Worm (Caenorhabditis elegans) whole organism, L3 larva: ENCODE data around the gene srbc-55.

Source experiments
- ceh-16 ChIP-seq: sonication (generic microtip); optimal IDR thresholded peaks from 2 replicates; lab custom pipeline; 2017; ENCODE audit warnings: missing biosample characterization, missing genetic modification characterization
- zag-1 ChIP-seq: fragments of 150-350 bp; optimal IDR thresholded peaks from 2 replicates; lab custom pipeline; 2014; ENCODE audit warnings: missing biosample characterization, missing genetic modification characterization

- TF ChIP-seq zag-1: no peak
- no peak for TF ChIP-seq ceh-16 (tag; lab: Kevin White, UChicago)
These were observed 33.2 kb upstream of the srbc-55 start, which contains the start of gene srh-299 for ce11 chrV:15863042-15863441.
